Worm (Caenorhabditis elegans) whole organism, L1 larva: ENCODE measurements around the gene lmp-2.
A peak's percentile ranks its signal among the peaks of the same experiment; 100 is the strongest.

ENCODE experiments used
- C04F5.9 ChIP-seq: sonication (generic microtip); optimal IDR thresholded peaks from 2 replicates; lab custom pipeline; 2016; ENCODE audit warnings: missing genetic modification characterization, missing compliant biosample characterization
- ama-1 ChIP-seq: fragments of 150-350 bp; optimal IDR thresholded peaks from 2 replicates; lab custom pipeline; 2014
- ceh-63 ChIP-seq: fragments of 200-800 bp; sonication (Bioruptor generic); optimal IDR thresholded peaks from 2 replicates; lab custom pipeline; 2018; ENCODE audit warnings: mild to moderate bottlenecking, missing genetic modification characterization, missing compliant biosample characterization
- ceh-82 ChIP-seq, 3 experiments: fragments of 150-350 bp in 1 of 3; sonication (generic microtip) in 2 of 3; optimal IDR thresholded peaks; 2 replicates each; lab custom pipeline; 2014 to 2017; ENCODE audit warnings: missing biosample characterization in 3 of 3, missing genetic modification characterization in 3 of 3
- ces-1 ChIP-seq: fragments of 150-350 bp; optimal IDR thresholded peaks from 2 replicates; lab custom pipeline; 2014; ENCODE audit warnings: missing biosample characterization, missing genetic modification reagents, missing genetic modification characterization
- dsc-1 ChIP-seq: sonication (generic microtip); optimal IDR thresholded peaks from 2 replicates; lab custom pipeline; 2016; ENCODE audit warnings: mild to moderate bottlenecking, missing genetic modification characterization, missing compliant biosample characterization
- efl-1 ChIP-seq, 4 experiments: fragments of 150-350 bp; optimal IDR thresholded peaks in 3 of 4; peaks in 1 of 4; 1 replicate in 1 of 4; 2 replicates in 3 of 4; lab custom pipeline; 2014; ENCODE audit warnings: missing biosample characterization in 2 of 4, missing genetic modification characterization in 2 of 4, missing genetic modification reagents in 2 of 4
- efl-3 ChIP-seq: fragments of 200-800 bp; sonication (Bioruptor generic); optimal IDR thresholded peaks from 2 replicates; lab custom pipeline; 2018; ENCODE audit warnings: mild to moderate bottlenecking, missing genetic modification characterization, missing compliant biosample characterization
- egl-13 ChIP-seq: sonication (generic microtip); optimal IDR thresholded peaks from 2 replicates; lab custom pipeline; 2016; ENCODE audit warnings: missing genotype, missing genetic modification reagents, missing genetic modification characterization, missing compliant biosample characterization
- elt-3 ChIP-seq, 6 experiments: fragments of 150-350 bp in 1 of 6; sonication (generic microtip); optimal IDR thresholded peaks; 2 replicates each; lab custom pipeline; 2017 to 2018; ENCODE audit warnings: missing biosample characterization in 6 of 6, missing genetic modification characterization in 6 of 6, inconsistent platforms in 1 of 6
- fkh-10 ChIP-seq: sonication (generic microtip); optimal IDR thresholded peaks from 2 replicates; lab custom pipeline; 2017; ENCODE audit warnings: missing biosample characterization, missing genetic modification reagents, missing genetic modification characterization
- fkh-4 ChIP-seq: sonication (generic microtip); optimal IDR thresholded peaks from 2 replicates; lab custom pipeline; 2016; ENCODE audit warnings: missing compliant biosample characterization, missing genetic modification characterization, borderline replicate concordance
- fkh-8 ChIP-seq: sonication (generic microtip); optimal IDR thresholded peaks from 2 replicates; lab custom pipeline; 2016; ENCODE audit warnings: mild to moderate bottlenecking, missing genetic modification characterization, missing compliant biosample characterization
- hlh-4 ChIP-seq: sonication (generic microtip); optimal IDR thresholded peaks from 2 replicates; lab custom pipeline; 2016; ENCODE audit warnings: mild to moderate bottlenecking, missing genetic modification characterization, missing compliant biosample characterization
- lin-14 ChIP-seq: fragments of 200-800 bp; sonication (Bioruptor generic); optimal IDR thresholded peaks from 2 replicates; lab custom pipeline; 2018; ENCODE audit warnings: mild to moderate bottlenecking, missing genetic modification characterization, moderate library complexity, missing compliant biosample characterization
- lsy-2 ChIP-seq, 2 experiments: fragments of 150-350 bp; optimal IDR thresholded peaks; 2 replicates each; lab custom pipeline; 2014; ENCODE audit warnings: missing biosample characterization in 2 of 2, missing genetic modification characterization in 2 of 2
- mep-1 ChIP-seq: fragments of 150-350 bp; optimal IDR thresholded peaks from 2 replicates; lab custom pipeline; 2014; ENCODE audit warnings: missing biosample characterization, missing genetic modification characterization
- nhr-19 ChIP-seq: fragments of 200-800 bp; sonication (Bioruptor generic); conservative IDR thresholded peaks from 2 replicates; pipeline ENCODE4 v1.3.6; 2022; ENCODE audit warnings: missing genetic modification characterization, missing compliant biosample characterization
- nhr-237 ChIP-seq: fragments of 150-350 bp; optimal IDR thresholded peaks from 2 replicates; lab custom pipeline; 2014; ENCODE audit warnings: missing biosample characterization, missing genetic modification characterization
- nhr-28 ChIP-seq: fragments of 150-350 bp; optimal IDR thresholded peaks from 2 replicates; lab custom pipeline; 2014; ENCODE audit warnings: missing biosample characterization, missing genetic modification characterization
- nhr-71 ChIP-seq: sonication (generic microtip); optimal IDR thresholded peaks from 2 replicates; lab custom pipeline; 2016; ENCODE audit warnings: mild to moderate bottlenecking, missing genetic modification characterization, moderate library complexity, missing compliant biosample characterization
- nhr-77 ChIP-seq: fragments of 150-350 bp; optimal IDR thresholded peaks from 2 replicates; lab custom pipeline; 2014; ENCODE audit warnings: missing biosample characterization, missing genetic modification characterization
- nhr-85 ChIP-seq: sonication (generic microtip); peaks from one replicate; lab custom pipeline; 2016; ENCODE audit warnings: missing genetic modification characterization, inconsistent platforms, missing compliant biosample characterization
- nhr-90 ChIP-seq: sonication (generic microtip); optimal IDR thresholded peaks from 2 replicates; lab custom pipeline; 2016; ENCODE audit warnings: mild to moderate bottlenecking, missing genetic modification characterization, missing compliant biosample characterization; ENCODE audit not compliant: poor library complexity
- pqm-1 ChIP-seq: sonication (generic microtip); optimal IDR thresholded peaks from 3 replicates; lab custom pipeline; 2017; ENCODE audit warnings: missing biosample characterization, missing genetic modification characterization
- rnt-1 ChIP-seq: sonication (generic microtip); optimal IDR thresholded peaks from 2 replicates; lab custom pipeline; 2016; ENCODE audit warnings: mild to moderate bottlenecking, missing genetic modification characterization, moderate library complexity, missing compliant biosample characterization
- skn-1 ChIP-seq: fragments of 150-350 bp; optimal IDR thresholded peaks from 2 replicates; lab custom pipeline; 2014; ENCODE audit warnings: missing biosample characterization, missing genetic modification characterization
- snpc-4 ChIP-seq: fragments of 150-350 bp; optimal IDR thresholded peaks from 2 replicates; lab custom pipeline; 2014; ENCODE audit warnings: missing biosample characterization, missing genetic modification characterization
- snu-23 ChIP-seq: sonication (generic microtip); optimal IDR thresholded peaks from 2 replicates; lab custom pipeline; 2016; ENCODE audit warnings: missing genetic modification characterization, missing compliant biosample characterization
- sox-4 ChIP-seq: sonication (generic microtip); optimal IDR thresholded peaks from 2 replicates; lab custom pipeline; 2016; ENCODE audit warnings: missing genetic modification characterization, missing compliant biosample characterization
- swsn-7 ChIP-seq: sonication (generic microtip); optimal IDR thresholded peaks from 2 replicates; lab custom pipeline; 2016; ENCODE audit warnings: missing genetic modification characterization, missing compliant biosample characterization
- tbx-2 ChIP-seq: sonication (generic microtip); optimal IDR thresholded peaks from 2 replicates; lab custom pipeline; 2016; ENCODE audit warnings: missing genetic modification characterization, missing compliant biosample characterization
- tlp-1 ChIP-seq: fragments of 150-350 bp; optimal IDR thresholded peaks from 2 replicates; lab custom pipeline; 2014; ENCODE audit warnings: missing biosample characterization, missing genetic modification characterization
- unc-30 ChIP-seq: sonication (generic microtip); optimal IDR thresholded peaks from 2 replicates; lab custom pipeline; 2017; ENCODE audit warnings: missing biosample characterization, missing genetic modification characterization
- unc-86 ChIP-seq: sonication (generic microtip); optimal IDR thresholded peaks from 2 replicates; lab custom pipeline; 2016; ENCODE audit warnings: missing genetic modification characterization, missing compliant biosample characterization
- unc-98 ChIP-seq: fragments of 200-800 bp; sonication (Bioruptor generic); IDR thresholded peaks from 2 replicates; pipeline ENCODE4 v1.3.6; 2022; ENCODE audit warnings: missing genetic modification characterization, missing compliant biosample characterization
- zag-1 ChIP-seq: fragments of 150-350 bp; optimal IDR thresholded peaks from 2 replicates; lab custom pipeline; 2014; ENCODE audit warnings: missing biosample characterization, missing genetic modification characterization
- zip-4 ChIP-seq: fragments of 200-800 bp; sonication (Bioruptor generic); optimal IDR thresholded peaks from 2 replicates; lab custom pipeline; 2018; ENCODE audit warnings: mild to moderate bottlenecking, missing genetic modification characterization, moderate library complexity, missing compliant biosample characterization
- ztf-11 ChIP-seq, 2 experiments: sonication (generic microtip); optimal IDR thresholded peaks; 2 replicates each; lab custom pipeline; 2016 to 2017; ENCODE audit warnings: missing genetic modification characterization in 2 of 2, missing biosample characterization in 1 of 2, missing compliant biosample characterization in 1 of 2
- ztf-4 ChIP-seq: fragments of 150-350 bp; optimal IDR thresholded peaks from 2 replicates; lab custom pipeline; 2014; ENCODE audit warnings: missing biosample characterization, missing genetic modification characterization

Gene lmp-2

ce11 chrX:1117252-1117651 is 8.2 kb upstream of the lmp-2 start:
- TF ChIP-seq fkh-8 (tag; lab: Kevin White, UChicago) = no peak
- TF ChIP-seq efl-1 (optimal IDR thresholded peaks at IDR 0.05; lab: Kevin White, UChicago) = no peak
- peak in 1 of 2 experiments; percentile 39 for TF ChIP-seq efl-1 (GFP tag; optimal IDR thresholded peaks at IDR 0.05 in 1 of 2; lab: Kevin White, UChicago)
- TF ChIP-seq, all 84 proteins: peak for 1

ce11 chrX:1119305-1119704 is 6.1 kb upstream of the lmp-2 start, which contains the start of gene C05D9.7:
C05D9.7 (minus strand) TSS chrX:1119405.
- no peak for TF ChIP-seq nhr-237 (tag; lab: Kevin White, UChicago)
- no peak for TF ChIP-seq unc-30 (tag; lab: Kevin White, UChicago)
- TF ChIP-seq nhr-85 (tag; lab: Kevin White, UChicago) = no peak
- TF ChIP-seq dsc-1 = no peak
- TF ChIP-seq sox-4 = no peak
- no peak for TF ChIP-seq snu-23 (GFP tag; lab: Kevin White, UChicago)
- no peak for TF ChIP-seq ceh-63 (GFP tag; lab: Kevin White, UChicago)
- no peak for TF ChIP-seq nhr-28 (tag; lab: Kevin White, UChicago)
- TF ChIP-seq nhr-71 (tag; lab: Kevin White, UChicago) = no peak
- TF ChIP-seq ces-1 (GFP tag; lab: Kevin White, UChicago) = no peak
- TF ChIP-seq tlp-1 (tag; lab: Kevin White, UChicago) = no peak
- TF ChIP-seq nhr-77 (tag; lab: Kevin White, UChicago) = no peak
- no peak for TF ChIP-seq lin-14 (GFP tag; lab: Kevin White, UChicago)
- TF ChIP-seq mep-1 (tag; lab: Kevin White, UChicago) = no peak
- no peak for TF ChIP-seq efl-3 (GFP tag; lab: Kevin White, UChicago)
- TF ChIP-seq fkh-10 (GFP tag; lab: Kevin White, UChicago) = no peak
- no peak for TF ChIP-seq C04F5.9 (tag; lab: Kevin White, UChicago)
- TF ChIP-seq fkh-4 (tag; lab: Kevin White, UChicago) = no peak
- no peak for TF ChIP-seq ceh-82 (tag; optimal IDR thresholded peaks at IDR 0.05; lab: Kevin White, UChicago)

ce11 chrX:1120326-1120725 is 5.1 kb upstream of the lmp-2 start:
- TF ChIP-seq lsy-2 (tag; optimal IDR thresholded peaks at IDR 0.05; lab: Kevin White, UChicago) (peak; percentile 14 to 28), pqm-1 (tag; lab: Kevin White, UChicago) (no peak), zag-1 (peak; percentile 56), skn-1 (tag; lab: Kevin White, UChicago) (peak; percentile 38), nhr-71 (tag; lab: Kevin White, UChicago) (peak; percentile 43), unc-86 (peak; percentile 67), tbx-2 (tag; lab: Kevin White, UChicago) (peak; percentile 50), nhr-19 (GFP tag; lab: Robert Waterston, UW) (0 out of 2 replicates have a peak, but pooled peaks have one; percentile 13), ceh-63 (GFP tag; lab: Kevin White, UChicago) (no peak), snu-23 (GFP tag; lab: Kevin White, UChicago) (peak; percentile 15), zip-4 (GFP tag; lab: Kevin White, UChicago) (no peak), swsn-7 (peak; percentile 6), ztf-11 (tag; optimal IDR thresholded peaks at IDR 0.05; lab: Kevin White, UChicago) (peak in 1 of 2 experiments; percentile 58), rnt-1 (tag; lab: Kevin White, UChicago) (peak; percentile 14), efl-3 (GFP tag; lab: Kevin White, UChicago) (no peak), dsc-1 (peak; percentile 17), lin-14 (GFP tag; lab: Kevin White, UChicago) (peak; percentile 79), ceh-82 (tag; optimal IDR thresholded peaks at IDR 0.05; lab: Kevin White, UChicago) (peak in 1 of 3 experiments; percentile 47)

- TF ChIP-seq egl-13 (tag; lab: Kevin White, UChicago) (peak; percentile 33), unc-98 (GFP tag; lab: Robert Waterston, UW) (no peak), ztf-4 (tag; lab: Kevin White, UChicago) (no peak), nhr-90 (tag; lab: Kevin White, UChicago) (no peak), elt-3 (tag; optimal IDR thresholded peaks at IDR 0.05; lab: Kevin White, UChicago) (no peak), snpc-4 (no peak), hlh-4 (tag; lab: Kevin White, UChicago) (no peak), ama-1 (lab: Kevin White, UChicago) (no peak), skn-1 (tag; lab: Kevin White, UChicago) (peak; percentile 48)
Measured at ce11 chrX:1121575-1121974, 3.8 kb upstream of the lmp-2 start.
